Worm (Caenorhabditis elegans): ENCODE data around the gene deb-1.

ce11 chrIV:7103211-7103679 lies 9.2 kb upstream of the deb-1 start, which contains the start of the genes rde-8 and ZC477.3:
- TF ChIP-seq ama-1 (optimal IDR thresholded peaks at IDR 0.05) (no peak), tbx-11 (GFP tag; IDR thresholded peaks at IDR 0.05) (no peak), B0310.2 (tag; optimal IDR thresholded peaks at IDR 0.05) (no peak), hmbx-1 (tag; optimal IDR thresholded peaks at IDR 0.05) (no peak), sea-1 (GFP tag; conservative IDR thresholded peaks at IDR 0.05) (no peak), ceh-36 (tag; optimal IDR thresholded peaks at IDR 0.05) (no peak), hmg-4 (GFP tag; optimal IDR thresholded peaks at IDR 0.05) (no peak), flt-1 (GFP tag; IDR thresholded peaks at IDR 0.05) (no peak), ets-7 (tag; optimal IDR thresholded peaks at IDR 0.05) (no peak), F13C5.2 (tag; optimal IDR thresholded peaks at IDR 0.05) (no peak), scrt-1 (GFP tag; IDR thresholded peaks at IDR 0.05) (no peak), tbx-37 (GFP tag; conservative IDR thresholded peaks at IDR 0.05) (no peak), hnd-1 (tag; optimal IDR thresholded peaks at IDR 0.05) (no peak), aly-1 (tag; optimal IDR thresholded peaks at IDR 0.05) (no peak)

Measured in whole organism, early embryonic.